Fruit fly (Drosophila melanogaster): ENCODE results near the gene bib.

Gene bib

DNA sequence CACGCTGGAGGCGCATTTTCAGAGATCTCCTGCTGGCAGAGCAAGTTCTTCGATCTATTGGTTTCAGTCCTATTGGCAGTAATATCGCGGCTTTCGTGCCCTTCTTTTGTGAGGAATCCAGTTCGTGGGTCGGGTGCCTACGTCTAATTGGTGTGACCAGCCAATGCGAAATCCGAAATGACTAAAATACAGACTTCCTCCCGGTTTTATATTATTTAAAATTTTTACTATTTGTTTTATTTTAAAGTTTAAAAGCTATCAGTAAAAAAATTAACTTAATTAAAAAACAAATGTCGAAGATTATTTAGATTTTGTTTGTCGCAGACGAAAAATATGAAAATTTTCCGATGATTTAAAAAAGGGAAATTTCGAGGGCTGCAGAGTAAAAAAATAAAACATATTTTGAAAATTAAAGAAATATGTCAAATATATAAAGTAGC, 20.8 kb upstream of the bib start, which contains the start of gene CG5850:
Gene CG5850 (minus strand): TSS at position 347 of the 440 bp plus-strand sequence.
- TF ChIP-seq CG8478 (optimal IDR thresholded peaks at IDR 0.05): no peak
- TF ChIP-seq CTCF (optimal IDR thresholded peaks at IDR 0.05): no peak

DNA sequence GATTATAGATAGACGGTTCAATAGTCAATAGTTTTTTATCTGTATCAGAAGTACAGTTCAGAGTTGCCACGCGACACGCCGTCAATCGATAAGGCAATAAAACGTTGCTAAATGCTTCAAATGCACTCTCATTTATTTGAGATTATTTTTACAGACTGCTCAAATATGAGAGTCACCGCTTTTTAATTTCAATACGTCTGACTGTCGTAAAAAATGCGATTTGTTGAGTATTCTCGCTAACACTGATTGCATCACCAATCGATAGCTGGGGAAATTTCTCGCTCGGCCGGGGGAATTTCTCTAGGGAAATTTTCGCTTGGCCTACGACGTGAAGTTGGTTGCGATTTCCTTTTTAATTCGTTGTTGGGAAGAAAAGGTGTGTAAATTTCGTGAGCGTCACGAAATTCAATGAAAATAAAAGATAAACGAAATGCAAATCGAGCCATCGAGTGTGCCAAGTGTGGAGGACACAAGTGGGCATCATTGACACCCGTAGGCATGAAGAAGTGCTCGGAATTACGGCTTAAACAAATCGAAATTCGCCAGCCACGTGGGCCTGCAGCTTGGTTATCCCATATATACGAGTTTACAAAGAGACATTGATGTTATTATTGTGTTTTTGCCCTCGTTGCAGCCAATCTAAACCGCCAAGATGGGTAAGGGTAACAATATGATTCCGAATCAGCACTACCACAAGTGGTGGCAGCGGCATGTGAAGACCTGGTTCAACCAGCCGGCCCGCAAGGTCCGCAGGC, 17.3 kb upstream of the bib start, which contains the start of the genes Dref and RpL13:
Gene Dref (minus strand): TSS at position 247 of the 755 bp plus-strand sequence.
Gene RpL13 (plus strand): TSS at position 331 of the 755 bp plus-strand sequence.
- TF ChIP-seq CG8478 (optimal IDR thresholded peaks at IDR 0.05) (no peak), CTCF (optimal IDR thresholded peaks at IDR 0.05) (no peak)

DNA sequence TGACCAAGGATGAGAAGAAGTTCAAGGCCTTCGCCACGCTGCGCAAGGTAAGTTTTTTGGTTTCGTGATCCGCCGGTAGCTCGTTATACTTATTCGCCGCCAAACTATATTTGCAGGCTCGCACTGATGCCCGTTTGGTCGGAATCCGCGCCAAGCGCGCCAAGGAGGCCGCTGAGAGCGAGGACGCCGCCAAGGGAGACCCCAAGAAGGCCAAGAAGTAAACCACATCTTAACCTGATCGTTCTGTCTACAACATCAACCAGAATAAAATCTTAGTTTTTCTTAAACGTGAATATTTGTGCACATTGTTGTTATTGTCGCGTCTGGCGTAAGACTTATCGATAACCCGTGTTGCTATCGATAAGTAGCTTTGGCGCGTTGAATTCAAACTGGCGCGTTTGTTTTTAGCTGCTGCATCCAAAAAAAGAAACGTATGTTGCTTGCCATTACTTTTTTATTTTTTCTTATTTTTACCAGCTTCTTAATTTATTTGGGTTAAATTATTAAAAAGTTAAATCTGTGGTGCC, 16.2 kb upstream of the bib start:
- TF ChIP-seq CTCF (optimal IDR thresholded peaks at IDR 0.05): no peak

DNA sequence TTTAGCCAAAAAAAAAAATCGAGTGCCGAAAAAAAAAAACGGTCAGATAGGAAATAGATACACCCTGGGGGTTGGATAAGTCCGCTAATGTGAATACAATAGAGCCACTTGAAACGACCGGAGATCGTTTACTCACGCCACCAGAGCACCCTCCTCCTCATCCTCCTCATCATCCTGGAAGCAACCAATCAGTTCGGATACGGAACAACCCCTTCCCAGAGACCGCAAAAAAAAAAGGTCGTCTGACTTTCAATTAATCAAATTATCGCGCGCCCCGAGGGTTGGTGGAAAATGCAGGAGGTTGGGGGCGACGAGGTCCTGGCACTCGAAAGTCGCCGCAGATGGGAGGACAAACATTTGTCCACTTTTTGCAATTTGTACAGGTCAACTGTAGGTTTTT, 11.8 kb upstream of the bib start:
- TF ChIP-seq CTCF (optimal IDR thresholded peaks at IDR 0.05) (no peak), CG8478 (optimal IDR thresholded peaks at IDR 0.05) (no peak)

- TF ChIP-seq CTCF (optimal IDR thresholded peaks at IDR 0.05): no peak
- no peak for TF ChIP-seq CG8478 (optimal IDR thresholded peaks at IDR 0.05)
Observed at dm6 chr2L:9981809-9982208, 2.6 kb upstream of the bib start.

DNA sequence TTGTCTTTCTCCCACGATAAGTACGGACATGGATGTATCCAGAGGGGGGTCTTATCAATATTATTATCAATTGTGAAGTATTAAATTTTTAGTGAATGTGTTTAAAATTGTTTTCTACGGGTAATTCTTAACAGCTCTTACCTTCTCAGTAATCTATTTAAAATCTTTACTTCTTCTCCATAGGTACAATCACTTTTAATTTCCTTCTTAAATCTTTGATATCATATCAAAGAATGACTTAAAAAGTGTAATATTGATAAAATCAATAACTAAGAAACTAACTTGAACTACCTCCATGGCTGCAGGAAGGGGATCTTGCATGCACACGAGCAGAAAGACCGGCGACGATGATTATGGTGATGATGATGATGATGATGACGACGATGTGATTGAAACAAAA, 1.9 kb upstream of the bib start:
- TF ChIP-seq CTCF (optimal IDR thresholded peaks at IDR 0.05): no peak
- TF ChIP-seq CG8478 (optimal IDR thresholded peaks at IDR 0.05): no peak

dm6 chr2L:9986402-9987350, 2.2 kb downstream of the bib start:
- TF ChIP-seq CTCF (optimal IDR thresholded peaks at IDR 0.05) (no peak), CG8478 (optimal IDR thresholded peaks at IDR 0.05) (no peak)

DNA sequence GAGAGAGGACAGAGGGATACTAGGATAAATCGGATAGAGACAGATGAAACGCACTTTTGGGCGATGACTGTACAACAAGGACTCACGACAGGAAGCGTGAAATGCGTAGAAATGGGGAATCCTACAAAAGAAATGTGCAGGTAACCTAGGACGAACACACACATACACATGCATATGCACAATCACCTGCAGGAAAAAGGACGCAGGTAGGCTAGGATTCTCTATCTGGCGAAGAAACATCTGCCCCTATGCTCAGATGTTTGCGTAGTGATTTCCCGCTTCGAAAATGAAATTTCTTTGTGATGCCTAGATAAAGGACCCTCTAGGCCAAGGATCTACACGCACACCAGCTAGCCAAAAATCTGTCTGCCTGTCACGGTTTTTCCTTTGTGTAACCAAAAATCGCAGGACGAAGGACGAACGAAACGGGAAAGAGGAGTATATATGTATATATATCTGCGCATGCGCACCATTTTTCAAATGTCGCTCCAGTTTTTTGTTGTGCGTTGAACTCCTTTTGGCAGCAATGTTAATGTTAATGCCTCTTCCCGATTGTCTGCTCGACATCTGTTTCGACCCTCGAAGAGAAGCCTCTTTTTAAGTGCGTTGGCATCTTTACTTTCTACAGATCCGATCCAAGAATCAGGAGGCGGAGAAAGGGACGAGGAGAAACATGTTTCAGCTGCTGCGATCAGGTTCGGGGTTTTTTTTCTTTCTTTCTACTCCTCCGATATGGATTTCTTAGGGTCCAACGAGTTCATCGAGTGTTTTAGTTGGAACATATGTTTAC, 4.0 kb downstream of the bib start:
- TF ChIP-seq CTCF (optimal IDR thresholded peaks at IDR 0.05) (no peak), CG8478 (optimal IDR thresholded peaks at IDR 0.05) (no peak)

dm6 chr2L:9989275-9989674, 4.8 kb downstream of the bib start:
- TF ChIP-seq CG8478 (optimal IDR thresholded peaks at IDR 0.05) (no peak), CTCF (optimal IDR thresholded peaks at IDR 0.05) (no peak)

DNA sequence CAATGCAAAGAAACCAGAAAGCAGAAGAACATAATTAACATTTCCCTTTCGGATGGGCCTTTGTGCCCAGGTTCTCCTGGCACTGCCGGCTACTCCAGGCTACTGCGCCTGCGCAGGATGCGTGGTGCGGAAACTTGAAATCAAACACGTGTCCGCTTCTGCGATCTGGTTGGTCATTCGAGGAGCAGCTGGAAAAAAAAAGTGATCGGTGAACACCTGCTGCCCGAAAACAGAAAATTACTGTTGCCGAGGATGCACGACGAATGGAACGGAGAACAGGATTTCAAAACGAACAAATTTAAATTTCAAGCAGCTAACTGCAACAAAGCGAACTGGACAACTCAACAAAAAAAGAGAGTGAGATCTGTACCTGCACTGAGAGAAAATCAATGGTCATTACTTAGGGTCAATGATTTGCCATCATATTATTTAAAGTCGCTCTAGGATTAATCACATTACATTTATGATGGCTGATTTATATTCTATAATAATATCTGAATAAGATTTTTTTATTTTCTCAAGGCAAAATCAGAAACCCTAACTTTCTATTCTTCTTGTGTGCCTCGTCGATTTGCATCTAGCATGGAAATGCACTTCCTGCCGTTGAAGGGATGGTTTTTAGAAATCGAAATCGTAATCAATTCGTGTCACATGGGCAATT, 5.5 kb downstream of the bib start:
- TF ChIP-seq CTCF (optimal IDR thresholded peaks at IDR 0.05) (no peak), CG8478 (optimal IDR thresholded peaks at IDR 0.05) (no peak)

DNA sequence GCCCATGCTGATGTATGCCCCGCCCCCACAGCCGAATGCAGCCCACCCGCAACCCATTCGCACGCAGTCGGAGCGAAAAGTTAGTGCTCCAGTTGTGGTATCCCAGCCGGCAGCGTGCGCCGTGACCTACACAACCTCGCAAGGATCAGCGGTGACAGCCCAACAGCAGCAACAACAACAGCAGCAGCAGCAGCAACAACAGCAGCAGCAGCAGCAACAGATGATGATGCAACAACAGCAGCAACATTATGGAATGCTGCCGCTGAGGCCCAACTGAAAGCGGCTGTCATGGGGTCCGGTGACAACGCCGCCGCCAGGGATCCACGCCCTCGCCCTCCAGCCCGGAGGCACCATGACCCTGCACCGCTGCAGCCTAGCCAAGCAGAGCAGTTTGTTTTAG, 9.9 kb downstream of the bib start:
- no peak for TF ChIP-seq CTCF (optimal IDR thresholded peaks at IDR 0.05)
- no peak for TF ChIP-seq CG8478 (optimal IDR thresholded peaks at IDR 0.05)

DNA sequence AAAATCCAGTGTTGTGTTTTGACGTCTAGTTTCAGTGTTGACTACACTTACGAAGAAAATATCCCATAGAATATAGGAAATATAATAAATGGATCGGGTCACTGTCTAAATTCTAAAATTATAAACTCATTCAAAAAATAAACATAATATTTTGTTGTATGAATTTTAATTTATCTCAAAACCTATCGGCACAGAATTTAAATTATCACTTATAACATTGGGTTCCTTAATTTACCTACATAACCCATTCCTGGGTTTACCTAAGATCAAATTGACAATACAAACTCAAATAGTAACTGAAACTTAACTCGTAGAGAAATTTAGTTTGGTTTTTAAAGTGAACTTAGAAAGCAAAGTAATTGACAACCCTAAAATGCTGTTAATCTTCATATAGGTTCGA, 12.1 kb downstream of the bib start:
- TF ChIP-seq CTCF (optimal IDR thresholded peaks at IDR 0.05) (no peak), CG8478 (optimal IDR thresholded peaks at IDR 0.05) (no peak)

DNA sequence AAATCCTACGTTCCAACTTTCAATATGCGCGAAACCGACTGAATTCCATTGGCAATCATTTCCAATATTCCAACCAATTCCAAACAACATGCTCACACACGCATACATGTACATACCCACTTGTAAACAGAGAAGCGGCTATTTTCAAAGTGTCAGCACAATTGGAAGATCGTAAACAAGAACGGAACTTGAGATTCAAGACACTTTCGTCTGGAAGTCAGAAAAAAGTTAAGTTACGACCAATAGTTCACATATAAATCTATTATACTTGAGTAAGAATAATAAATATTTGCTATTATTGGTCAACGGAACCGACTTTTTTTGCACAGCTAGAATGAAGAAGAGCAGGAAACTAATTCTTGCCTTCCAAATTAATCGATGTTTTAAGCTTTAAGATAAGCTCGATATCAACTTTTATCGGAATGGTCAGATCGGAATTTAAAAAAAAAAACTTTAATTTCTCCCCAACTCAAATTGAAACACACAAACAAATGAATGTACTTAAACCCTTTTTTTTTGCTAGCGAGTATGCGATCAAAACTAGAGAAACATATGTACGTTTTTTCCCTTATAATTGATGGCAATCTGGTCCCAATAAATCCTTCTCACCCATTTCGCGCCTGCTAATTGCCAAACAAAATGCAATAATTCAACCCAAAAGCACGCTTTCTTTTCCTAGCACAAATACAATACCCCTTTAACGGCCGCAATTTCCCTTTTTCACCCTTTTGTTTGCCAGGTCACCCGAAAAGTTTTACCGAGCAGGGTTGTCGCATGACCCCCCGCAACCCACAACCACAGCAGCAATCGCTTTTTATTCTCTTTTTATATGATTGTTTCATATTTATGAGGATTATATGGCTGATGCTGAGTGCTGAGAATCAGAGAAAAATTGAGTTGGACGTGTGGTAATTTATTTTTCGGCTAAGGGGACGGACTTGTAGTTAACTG, 18.2 kb downstream of the bib start, which contains the start of the genes CG31875 and SoYb:
Gene CG31875 (minus strand): TSS at position 329 of the 951 bp plus-strand sequence.
Gene SoYb (minus strand): TSS at position 329 of the 951 bp plus-strand sequence.
- TF ChIP-seq CTCF (optimal IDR thresholded peaks at IDR 0.05) (no peak), CG8478 (optimal IDR thresholded peaks at IDR 0.05) (no peak)

Data from S2 (cell line).